Worm (Caenorhabditis elegans) whole organism, midembryonic: ENCODE measurements around the gene enpl-1.

ENCODE experiments used
- T22C8.4 ChIP-seq: fragments of 200-800 bp; sonication (Bioruptor generic); IDR thresholded peaks from 2 replicates; pipeline ENCODE4 v1.3.6; 2022; ENCODE audit warnings: missing genetic modification characterization, missing compliant biosample characterization
- cog-1 ChIP-seq: sonication (generic microtip); optimal IDR thresholded peaks from 2 replicates; lab custom pipeline; 2016; ENCODE audit warnings: missing genetic modification characterization, missing compliant biosample characterization
- flt-1 ChIP-seq: fragments of 200-800 bp; sonication (Bioruptor generic); IDR thresholded peaks from 2 replicates; pipeline ENCODE4 v1.3.6; 2022; ENCODE audit warnings: missing genetic modification characterization, missing compliant biosample characterization
- klf-2 ChIP-seq: fragments of 200-800 bp; sonication (Bioruptor generic); conservative IDR thresholded peaks from 2 replicates; pipeline ENCODE4 v1.3.6; 2022; ENCODE audit warnings: missing genetic modification reagents, missing genetic modification characterization, missing compliant biosample characterization
- med-1 ChIP-seq: sonication (generic microtip); optimal IDR thresholded peaks from 2 replicates; lab custom pipeline; 2017; ENCODE audit warnings: missing genetic modification characterization, mild to moderate bottlenecking, missing compliant biosample characterization, antibody characterized with exemption, missing genetic modification reagents; ENCODE audit not compliant: insufficient read depth
- ref-1 ChIP-seq: fragments of 200-800 bp; sonication (Bioruptor generic); conservative IDR thresholded peaks from 2 replicates; pipeline ENCODE4 v1.3.6; 2022; ENCODE audit warnings: missing genetic modification reagents, missing genetic modification characterization, missing compliant biosample characterization
- tab-1 ChIP-seq: fragments of 200-800 bp; sonication (Bioruptor generic); IDR thresholded peaks from 2 replicates; pipeline ENCODE4 v1.3.6; 2022; ENCODE audit warnings: missing genetic modification characterization, missing compliant biosample characterization
- ztf-23 ChIP-seq: fragments of 200-800 bp; sonication (Bioruptor generic); IDR thresholded peaks from 2 replicates; pipeline ENCODE4 v1.3.6; 2022; ENCODE audit warnings: missing genetic modification reagents, missing genetic modification characterization, missing compliant biosample characterization
- ztf-29 ChIP-seq: fragments of 200-800 bp; sonication (Bioruptor generic); IDR thresholded peaks from 2 replicates; pipeline ENCODE4 v1.3.6; 2022; ENCODE audit warnings: missing genetic modification reagents, missing genetic modification characterization, missing compliant biosample characterization

Gene enpl-1

DNA sequence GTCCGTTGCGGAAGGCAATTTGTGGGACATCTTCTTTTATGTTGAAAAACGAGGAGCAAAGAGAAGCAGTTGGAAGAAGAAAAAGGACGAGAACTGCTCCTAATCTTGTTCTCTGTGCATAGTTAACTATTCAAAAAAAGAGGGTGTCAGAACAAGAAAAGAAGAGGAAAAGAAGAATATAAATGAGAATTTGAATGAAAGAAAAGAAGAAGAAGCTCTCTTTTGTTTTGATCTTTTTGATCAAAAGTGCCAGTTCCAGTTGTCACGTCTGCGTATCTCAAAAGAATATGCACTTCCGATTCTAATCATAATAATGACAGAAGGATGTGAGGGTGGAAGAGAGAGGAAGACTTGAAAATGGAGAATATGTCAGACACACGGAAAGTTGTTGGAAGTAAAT, 24.1 kb upstream of the enpl-1 start, which contains the start of gene M7.8:
Gene M7.8, minus strand, starts transcription at position 112 of the 400 bp plus-strand sequence.
- no peak for TF ChIP-seq tab-1 (GFP tag; lab: Robert Waterston, UW)
- no peak for TF ChIP-seq ref-1 (GFP tag; lab: Robert Waterston, UW)
- TF ChIP-seq klf-2 (GFP tag; lab: Robert Waterston, UW), result no peak
- TF ChIP-seq cog-1 (tag; lab: Kevin White, UChicago), result no peak
- no peak for TF ChIP-seq flt-1 (GFP tag; lab: Robert Waterston, UW)
- no peak for TF ChIP-seq med-1
- TF ChIP-seq ztf-29 (GFP tag; lab: Robert Waterston, UW), result no peak
- TF ChIP-seq ztf-23 (GFP tag; lab: Robert Waterston, UW), result no peak
- no peak for TF ChIP-seq T22C8.4 (GFP tag; lab: Robert Waterston, UW)

DNA sequence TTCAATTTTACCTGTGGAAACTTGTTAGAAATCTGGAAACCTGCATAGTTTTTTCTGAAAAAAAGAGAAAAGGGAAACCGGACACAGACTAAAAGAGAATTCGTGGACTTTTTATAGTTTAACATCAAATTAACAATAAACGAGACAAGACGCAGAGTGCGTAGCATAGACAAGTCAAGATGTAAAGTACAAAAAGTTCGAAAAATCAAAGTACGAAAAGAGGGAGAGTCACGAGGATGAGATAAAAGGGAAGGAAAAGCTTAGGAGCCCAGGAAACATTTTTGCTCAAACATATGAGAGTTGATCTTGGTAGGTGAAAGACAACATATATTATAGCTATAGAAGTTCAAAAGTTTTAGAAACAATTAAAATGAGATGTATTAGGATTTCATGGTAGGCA, 21.3 kb upstream of the enpl-1 start, which contains the start of gene M7.12:
Gene M7.12, minus strand, starts transcription at position 188 of the 400 bp plus-strand sequence.
- TF ChIP-seq flt-1 (GFP tag; lab: Robert Waterston, UW), result no peak
- no peak for TF ChIP-seq med-1
- no peak for TF ChIP-seq cog-1 (tag; lab: Kevin White, UChicago)
- no peak for TF ChIP-seq T22C8.4 (GFP tag; lab: Robert Waterston, UW)
- no peak for TF ChIP-seq ztf-23 (GFP tag; lab: Robert Waterston, UW)
- no peak for TF ChIP-seq ref-1 (GFP tag; lab: Robert Waterston, UW)
- no peak for TF ChIP-seq ztf-29 (GFP tag; lab: Robert Waterston, UW)
- TF ChIP-seq klf-2 (GFP tag; lab: Robert Waterston, UW), result no peak
- no peak for TF ChIP-seq tab-1 (GFP tag; lab: Robert Waterston, UW)

DNA sequence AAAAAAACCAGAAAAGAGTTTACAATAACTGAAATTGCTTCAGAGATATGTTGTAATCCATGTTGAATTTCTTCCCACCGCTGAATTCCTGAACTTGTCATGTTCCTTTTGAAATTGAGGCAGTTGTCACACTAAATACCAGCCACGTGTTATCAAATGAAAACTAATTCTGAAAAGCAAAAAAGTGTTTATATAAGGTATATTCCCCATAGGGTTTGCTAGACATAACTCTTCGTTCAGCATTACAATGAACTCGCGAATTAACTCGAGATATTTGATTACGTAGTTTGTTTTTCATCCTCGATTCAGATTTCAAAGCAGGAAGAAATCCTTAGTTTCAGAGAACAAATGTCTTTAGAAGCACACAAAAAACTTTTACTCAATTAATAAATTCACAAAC, 18.8 kb upstream of the enpl-1 start, which contains the start of gene str-3:
Gene str-3, minus strand, starts transcription at position 101 of the 400 bp plus-strand sequence.
- no peak for TF ChIP-seq med-1
- no peak for TF ChIP-seq tab-1 (GFP tag; lab: Robert Waterston, UW)
- no peak for TF ChIP-seq ref-1 (GFP tag; lab: Robert Waterston, UW)
- no peak for TF ChIP-seq T22C8.4 (GFP tag; lab: Robert Waterston, UW)
- no peak for TF ChIP-seq flt-1 (GFP tag; lab: Robert Waterston, UW)
- no peak for TF ChIP-seq klf-2 (GFP tag; lab: Robert Waterston, UW)
- TF ChIP-seq cog-1 (tag; lab: Kevin White, UChicago), result no peak
- TF ChIP-seq ztf-29 (GFP tag; lab: Robert Waterston, UW), result no peak
- no peak for TF ChIP-seq ztf-23 (GFP tag; lab: Robert Waterston, UW)

ce11 chrIV:11101383-11101782, 17.7 kb upstream of the enpl-1 start, which contains the start of gene srlf-18:
Gene srlf-18 (minus strand): TSS chrIV:11101483.
- no peak for TF ChIP-seq ztf-23 (GFP tag; lab: Robert Waterston, UW)
- no peak for TF ChIP-seq flt-1 (GFP tag; lab: Robert Waterston, UW)
- TF ChIP-seq med-1, result no peak
- TF ChIP-seq tab-1 (GFP tag; lab: Robert Waterston, UW), result no peak
- no peak for TF ChIP-seq T22C8.4 (GFP tag; lab: Robert Waterston, UW)
- TF ChIP-seq ztf-29 (GFP tag; lab: Robert Waterston, UW), result no peak
- TF ChIP-seq klf-2 (GFP tag; lab: Robert Waterston, UW), result no peak
- no peak for TF ChIP-seq ref-1 (GFP tag; lab: Robert Waterston, UW)
- no peak for TF ChIP-seq cog-1 (tag; lab: Kevin White, UChicago)

ce11 chrIV:11102608-11103007, 16.5 kb upstream of the enpl-1 start, which contains the start of gene srlf-17:
Gene srlf-17 (minus strand): TSS chrIV:11102708.
- no peak for TF ChIP-seq flt-1 (GFP tag; lab: Robert Waterston, UW)
- TF ChIP-seq cog-1 (tag; lab: Kevin White, UChicago), result no peak
- TF ChIP-seq med-1, result no peak
- TF ChIP-seq tab-1 (GFP tag; lab: Robert Waterston, UW), result no peak
- TF ChIP-seq ref-1 (GFP tag; lab: Robert Waterston, UW), result no peak
- no peak for TF ChIP-seq ztf-29 (GFP tag; lab: Robert Waterston, UW)
- no peak for TF ChIP-seq ztf-23 (GFP tag; lab: Robert Waterston, UW)
- TF ChIP-seq T22C8.4 (GFP tag; lab: Robert Waterston, UW), result no peak
- no peak for TF ChIP-seq klf-2 (GFP tag; lab: Robert Waterston, UW)

- TF ChIP-seq cog-1 (tag; lab: Kevin White, UChicago) (no peak), tab-1 (GFP tag; lab: Robert Waterston, UW) (no peak), ref-1 (GFP tag; lab: Robert Waterston, UW) (no peak), T22C8.4 (GFP tag; lab: Robert Waterston, UW) (no peak), klf-2 (GFP tag; lab: Robert Waterston, UW) (no peak), flt-1 (GFP tag; lab: Robert Waterston, UW) (no peak), med-1 (no peak), ztf-23 (GFP tag; lab: Robert Waterston, UW) (no peak), ztf-29 (GFP tag; lab: Robert Waterston, UW) (no peak)
Observed at ce11 chrIV:11103501-11103900, 15.6 kb upstream of the enpl-1 start.

ce11 chrIV:11105724-11106123, 13.4 kb upstream of the enpl-1 start, which contains the start of gene srlf-24:
Gene srlf-24 (minus strand): TSS chrIV:11105824.
- TF ChIP-seq cog-1 (tag; lab: Kevin White, UChicago), result no peak
- TF ChIP-seq tab-1 (GFP tag; lab: Robert Waterston, UW), result no peak
- TF ChIP-seq klf-2 (GFP tag; lab: Robert Waterston, UW), result no peak
- TF ChIP-seq med-1, result no peak
- no peak for TF ChIP-seq T22C8.4 (GFP tag; lab: Robert Waterston, UW)

ce11 chrIV:11109771-11110170, 9.3 kb upstream of the enpl-1 start, which contains the start of gene pigk-1:
Gene pigk-1 (minus strand): TSS chrIV:11110018.
- no peak for TF ChIP-seq T22C8.4 (GFP tag; lab: Robert Waterston, UW)
- no peak for TF ChIP-seq flt-1 (GFP tag; lab: Robert Waterston, UW)
- no peak for TF ChIP-seq cog-1 (tag; lab: Kevin White, UChicago)
- no peak for TF ChIP-seq ztf-23 (GFP tag; lab: Robert Waterston, UW)
- no peak for TF ChIP-seq tab-1 (GFP tag; lab: Robert Waterston, UW)

- no peak for TF ChIP-seq flt-1 (GFP tag; lab: Robert Waterston, UW)
- no peak for TF ChIP-seq ztf-29 (GFP tag; lab: Robert Waterston, UW)
Observed at ce11 chrIV:11110995-11111619, 8.0 kb upstream of the enpl-1 start, which contains the start of gene rps-5. Gene rps-5 (minus strand): TSS chrIV:11111045.
